Worm (Caenorhabditis elegans) whole organism, late embryonic: ENCODE results near the gene fan-1.
A peak's percentile ranks its signal among the peaks of the same experiment; 100 is the strongest.

ENCODE experiments used
- C08G9.2 ChIP-seq: sonication (generic microtip); optimal IDR thresholded peaks from 2 replicates; lab custom pipeline; 2016; ENCODE audit warnings: mild to moderate bottlenecking, missing genetic modification characterization, moderate library complexity, missing compliant biosample characterization
- F13H6.1 ChIP-seq: sonication (generic microtip); optimal IDR thresholded peaks from 2 replicates; lab custom pipeline; 2016; ENCODE audit warnings: missing genetic modification characterization, missing compliant biosample characterization
- K02D7.2 ChIP-seq: sonication (generic microtip); optimal IDR thresholded peaks from 2 replicates; lab custom pipeline; 2017; ENCODE audit warnings: mild to moderate bottlenecking, missing genetic modification characterization, missing compliant biosample characterization
- Y22D7AL.16 ChIP-seq: sonication (generic microtip); optimal IDR thresholded peaks from 2 replicates; lab custom pipeline; 2016; ENCODE audit warnings: missing genetic modification characterization, missing compliant biosample characterization
- ahr-1 ChIP-seq: sonication (generic microtip); optimal IDR thresholded peaks from 2 replicates; lab custom pipeline; 2016; ENCODE audit warnings: missing genetic modification characterization, missing compliant biosample characterization
- ceh-14 ChIP-seq: sonication (generic microtip); optimal IDR thresholded peaks from 2 replicates; lab custom pipeline; 2016; ENCODE audit warnings: missing genotype, missing genetic modification characterization, missing compliant biosample characterization
- ceh-18 ChIP-seq: sonication (generic microtip); optimal IDR thresholded peaks from 2 replicates; lab custom pipeline; 2016; ENCODE audit warnings: missing genetic modification characterization, missing compliant biosample characterization
- ceh-19 ChIP-seq: fragments of 200-800 bp; sonication (Bioruptor generic); optimal IDR thresholded peaks from 2 replicates; lab custom pipeline; 2018; ENCODE audit warnings: mild to moderate bottlenecking, missing genetic modification characterization, missing compliant biosample characterization
- ceh-24 ChIP-seq: sonication (generic microtip); optimal IDR thresholded peaks from 2 replicates; lab custom pipeline; 2016; ENCODE audit warnings: mild to moderate bottlenecking, missing genetic modification characterization, missing compliant biosample characterization
- ceh-34 ChIP-seq: sonication (generic microtip); optimal IDR thresholded peaks from 2 replicates; lab custom pipeline; 2016; ENCODE audit warnings: mild to moderate bottlenecking, missing genetic modification characterization, missing compliant biosample characterization
- ceh-48 ChIP-seq: sonication (generic microtip); optimal IDR thresholded peaks from 2 replicates; lab custom pipeline; 2016; ENCODE audit warnings: missing genetic modification characterization, inconsistent platforms, missing compliant biosample characterization
- ceh-6 ChIP-seq: fragments of 200-800 bp; sonication (Bioruptor generic); optimal IDR thresholded peaks from 2 replicates; lab custom pipeline; 2018; ENCODE audit warnings: mild to moderate bottlenecking, missing genetic modification characterization, missing compliant biosample characterization
- elt-2 ChIP-seq: sonication (generic microtip); optimal IDR thresholded peaks from 2 replicates; lab custom pipeline; 2016; ENCODE audit warnings: missing genetic modification reagents, missing genetic modification characterization, missing compliant biosample characterization
- elt-4 ChIP-seq: sonication (generic microtip); optimal IDR thresholded peaks from 2 replicates; lab custom pipeline; 2016; ENCODE audit warnings: missing genetic modification characterization, missing compliant biosample characterization
- gmeb-2 ChIP-seq: sonication (generic microtip); optimal IDR thresholded peaks from 2 replicates; lab custom pipeline; 2016; ENCODE audit warnings: missing genetic modification characterization, inconsistent platforms, missing compliant biosample characterization
- hlh-30 ChIP-seq: sonication (generic microtip); optimal IDR thresholded peaks from 2 replicates; lab custom pipeline; 2017; ENCODE audit warnings: antibody characterized with exemption, missing genetic modification characterization, missing compliant biosample characterization; ENCODE audit not compliant: insufficient read depth
- hlh-6 ChIP-seq: sonication (generic microtip); optimal IDR thresholded peaks from 2 replicates; lab custom pipeline; 2016; ENCODE audit warnings: missing genotype, missing genetic modification characterization, missing compliant biosample characterization
- lim-6 ChIP-seq: sonication (generic microtip); optimal IDR thresholded peaks from 2 replicates; lab custom pipeline; 2016; ENCODE audit warnings: missing genetic modification characterization, missing compliant biosample characterization
- lin-11 ChIP-seq: fragments of 200-800 bp; sonication (Bioruptor generic); optimal IDR thresholded peaks from 2 replicates; lab custom pipeline; 2018; ENCODE audit warnings: mild to moderate bottlenecking, missing genetic modification characterization, missing compliant biosample characterization
- madf-2 ChIP-seq: sonication (generic microtip); optimal IDR thresholded peaks from 2 replicates; lab custom pipeline; 2017; ENCODE audit warnings: missing genetic modification characterization, missing compliant biosample characterization
- nfya-1 ChIP-seq: sonication (generic microtip); optimal IDR thresholded peaks from 2 replicates; lab custom pipeline; 2017; ENCODE audit warnings: missing genetic modification characterization, mild to moderate bottlenecking, missing compliant biosample characterization, antibody characterized with exemption, moderate library complexity
- pat-9 ChIP-seq: fragments of 200-800 bp; sonication (Bioruptor generic); optimal IDR thresholded peaks from 2 replicates; lab custom pipeline; 2018; ENCODE audit warnings: mild to moderate bottlenecking, missing genetic modification characterization, moderate library complexity, missing compliant biosample characterization
- pha-4 ChIP-seq: fragments of 150-350 bp; optimal IDR thresholded peaks from 2 replicates; lab custom pipeline; 2018; ENCODE audit warnings: missing biosample characterization, missing genetic modification reagents, missing genetic modification characterization
- pqm-1 ChIP-seq: sonication (generic microtip); optimal IDR thresholded peaks from 2 replicates; lab custom pipeline; 2016; ENCODE audit warnings: missing genetic modification characterization, missing compliant biosample characterization
- pros-1 ChIP-seq: fragments of 150-350 bp; optimal IDR thresholded peaks from 2 replicates; lab custom pipeline; 2014; ENCODE audit warnings: missing biosample characterization, missing genetic modification reagents, missing genetic modification characterization
- ref-2 ChIP-seq: sonication (generic microtip); optimal IDR thresholded peaks from 2 replicates; lab custom pipeline; 2016; ENCODE audit warnings: missing genetic modification characterization, missing compliant biosample characterization
- rnt-1 ChIP-seq: sonication (generic microtip); optimal IDR thresholded peaks from 2 replicates; lab custom pipeline; 2016; ENCODE audit warnings: missing genetic modification characterization, missing compliant biosample characterization
- sox-4 ChIP-seq: sonication (generic microtip); optimal IDR thresholded peaks from 2 replicates; lab custom pipeline; 2017; ENCODE audit warnings: mild to moderate bottlenecking, missing genetic modification characterization, inconsistent platforms, missing compliant biosample characterization
- tbx-7 ChIP-seq: sonication (generic microtip); optimal IDR thresholded peaks from 2 replicates; lab custom pipeline; 2016; ENCODE audit warnings: missing genotype, missing genetic modification characterization, missing compliant biosample characterization
- ttx-3 ChIP-seq: sonication (generic microtip); optimal IDR thresholded peaks from 2 replicates; lab custom pipeline; 2016; ENCODE audit warnings: missing genetic modification reagents, missing genetic modification characterization, missing compliant biosample characterization
- unc-3 ChIP-seq, 2 experiments: fragments of 200-800 bp in 1 of 2; sonication (Bioruptor generic) in 1 of 2; sonication (generic microtip) in 1 of 2; conservative IDR thresholded peaks in 1 of 2; optimal IDR thresholded peaks in 1 of 2; 2 replicates each; pipeline versions ENCODE4 v1.3.6 to Lab custom; 2016 to 2022; ENCODE audit warnings: missing compliant biosample characterization in 2 of 2, missing genetic modification characterization in 2 of 2, missing genetic modification reagents in 1 of 2
- unc-55 ChIP-seq: sonication (generic microtip); optimal IDR thresholded peaks from 2 replicates; lab custom pipeline; 2017; ENCODE audit warnings: missing biosample characterization, missing genetic modification reagents, missing genetic modification characterization
- ztf-16 ChIP-seq: sonication (generic microtip); optimal IDR thresholded peaks from 2 replicates; lab custom pipeline; 2017; ENCODE audit warnings: missing genetic modification characterization, missing compliant biosample characterization

fan-1 gene

DNA sequence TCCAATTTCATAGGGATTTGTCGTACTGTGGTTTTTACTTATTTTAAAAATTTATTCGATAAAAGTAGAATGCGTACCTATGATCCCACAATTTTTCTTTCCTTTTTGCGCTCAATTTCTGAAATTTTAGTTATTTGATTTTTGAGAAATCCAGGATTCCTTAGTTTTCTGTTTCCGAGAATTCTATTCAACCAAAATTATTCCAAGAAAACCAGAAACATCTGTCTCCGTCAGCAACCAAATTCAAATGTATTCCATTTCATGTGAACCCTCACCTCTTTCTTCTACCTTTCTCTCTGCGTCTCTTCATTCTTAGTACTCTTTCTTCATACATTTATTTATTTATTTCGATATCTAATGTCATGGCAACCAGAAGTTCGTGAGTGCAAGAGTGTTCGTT lies 36.7 kb upstream of the fan-1 start:
- no peak for TF ChIP-seq elt-4 (tag; lab: Kevin White, UChicago)
- TF ChIP-seq unc-3 (GFP tag; conservative IDR thresholded peaks at IDR 0.05; lab: Robert Waterston, UW), result no peak
- TF ChIP-seq unc-3 (tag; optimal IDR thresholded peaks at IDR 0.05; lab: Kevin White, UChicago), result no peak
- TF ChIP-seq madf-2, result no peak
- TF ChIP-seq ceh-18 (tag; lab: Kevin White, UChicago), result no peak
- TF ChIP-seq C08G9.2, result no peak
- no peak for TF ChIP-seq ztf-16 (tag; lab: Kevin White, UChicago)
- no peak for TF ChIP-seq K02D7.2
- TF ChIP-seq lim-6 (tag; lab: Kevin White, UChicago), result no peak
- no peak for TF ChIP-seq pat-9 (tag; lab: Kevin White, UChicago)
- no peak for TF ChIP-seq Y22D7AL.16 (tag; lab: Kevin White, UChicago)
- TF ChIP-seq, all 69 proteins: peak for 0

DNA sequence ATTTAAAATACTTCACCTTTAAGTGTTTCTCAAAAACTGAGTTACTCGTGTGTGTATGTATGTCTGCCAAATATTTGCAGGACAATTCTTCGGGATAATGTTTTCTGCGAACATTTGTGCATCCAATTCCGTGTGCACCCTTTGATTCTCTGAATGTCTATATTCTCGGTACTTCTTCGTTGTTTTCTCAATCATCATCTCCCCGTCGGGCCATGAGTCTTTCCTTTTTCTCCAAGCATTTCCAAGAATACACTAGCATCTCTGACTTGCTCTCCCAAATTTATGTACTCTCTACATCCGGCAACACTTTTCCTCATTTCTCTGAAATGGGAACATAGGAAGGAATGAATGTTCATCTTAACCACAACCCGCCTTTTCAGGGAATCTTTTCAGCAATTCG lies 33.8 kb upstream of the fan-1 start:
- TF ChIP-seq nfya-1 (tag; lab: Kevin White, UChicago) (no peak), ceh-34 (tag; lab: Kevin White, UChicago) (no peak), ceh-24 (tag; lab: Kevin White, UChicago) (no peak), lim-6 (tag; lab: Kevin White, UChicago) (no peak), madf-2 (no peak), ceh-14 (tag; lab: Kevin White, UChicago) (no peak), gmeb-2 (tag; lab: Kevin White, UChicago) (no peak), ref-2 (tag; lab: Kevin White, UChicago) (no peak), ceh-6 (GFP tag; lab: Kevin White, UChicago) (no peak), tbx-7 (no peak), unc-55 (GFP tag; lab: Kevin White, UChicago) (no peak), F13H6.1 (tag; lab: Kevin White, UChicago) (no peak), ahr-1 (no peak), hlh-6 (tag; lab: Kevin White, UChicago) (no peak), pqm-1 (tag; lab: Kevin White, UChicago) (no peak), pros-1 (tag; lab: Kevin White, UChicago) (no peak), lin-11 (tag; lab: Kevin White, UChicago) (no peak), sox-4 (tag; lab: Kevin White, UChicago) (no peak)
- TF ChIP-seq, all 69 proteins: peak for 0

DNA sequence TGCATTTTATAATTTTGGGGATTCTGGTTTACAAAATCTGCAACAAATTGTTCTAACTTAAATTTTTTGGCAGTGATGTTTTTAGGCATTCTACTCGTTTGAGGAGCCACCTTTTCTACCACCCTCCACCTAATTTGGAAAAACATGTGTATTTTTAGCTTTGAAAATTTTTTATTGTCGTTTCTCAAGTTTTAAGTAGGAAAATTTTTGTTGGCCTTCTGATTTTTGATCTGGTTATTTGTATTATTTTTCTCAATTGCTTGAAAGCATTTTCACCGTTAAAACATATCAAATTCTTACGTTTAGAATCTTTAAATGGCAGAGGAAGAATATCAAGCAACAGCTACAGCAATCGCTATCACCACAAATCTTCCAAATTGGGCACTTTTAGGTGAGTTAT lies 30.6 kb upstream of the fan-1 start, which contains the start of gene C01G5.7:
Gene C01G5.7, plus strand, starts transcription at position 301 of the 400 bp plus-strand sequence.
- TF ChIP-seq ceh-48 (tag; lab: Kevin White, UChicago), result no peak
- no peak for TF ChIP-seq nfya-1 (tag; lab: Kevin White, UChicago)
- no peak for TF ChIP-seq madf-2
- TF ChIP-seq lin-11 (tag; lab: Kevin White, UChicago), result no peak
- no peak for TF ChIP-seq ahr-1
- TF ChIP-seq pros-1 (tag; lab: Kevin White, UChicago), result no peak
- no peak for TF ChIP-seq lim-6 (tag; lab: Kevin White, UChicago)
- TF ChIP-seq elt-2 (tag; lab: Kevin White, UChicago), result no peak
- no peak for TF ChIP-seq ceh-34 (tag; lab: Kevin White, UChicago)
- no peak for TF ChIP-seq sox-4 (tag; lab: Kevin White, UChicago)
- no peak for TF ChIP-seq pha-4 (tag; lab: Kevin White, UChicago)
- TF ChIP-seq rnt-1 (tag; lab: Kevin White, UChicago), result no peak
- no peak for TF ChIP-seq hlh-30 (tag; lab: Kevin White, UChicago)
- TF ChIP-seq F13H6.1 (tag; lab: Kevin White, UChicago), result no peak
- TF ChIP-seq, all 69 proteins: peak for 0

DNA sequence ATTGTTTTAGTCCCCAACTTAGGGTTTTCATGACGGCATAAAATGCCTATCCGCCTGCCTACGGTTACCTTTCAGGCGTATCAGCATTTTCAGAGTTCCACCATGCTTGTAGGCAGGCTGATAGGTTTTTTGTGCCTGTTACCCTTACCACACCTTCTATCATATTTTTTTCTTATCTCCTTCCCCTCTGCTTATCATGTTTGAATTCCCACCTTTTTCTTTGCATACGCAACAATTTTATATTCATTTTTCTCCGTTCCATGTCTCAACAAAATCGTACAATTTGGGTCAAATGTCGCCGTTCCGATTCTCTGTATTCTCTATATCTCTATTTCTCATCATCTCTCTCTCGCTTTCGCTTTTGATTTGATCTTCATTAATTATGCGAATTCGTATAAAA lies 28.9 kb upstream of the fan-1 start, which contains the start of gene C01G5.9:
Gene C01G5.9, plus strand, starts transcription at position 301 of the 400 bp plus-strand sequence.
- TF ChIP-seq ceh-19 (GFP tag; lab: Kevin White, UChicago) (no peak), ttx-3 (no peak), C08G9.2 (no peak), elt-2 (tag; lab: Kevin White, UChicago) (peak; percentile 49)
- TF ChIP-seq, all 69 proteins: peak for 1
